Worm (Caenorhabditis elegans): Measurements from ENCODE around the gene tag-191.

The tag-191 gene

DNA sequence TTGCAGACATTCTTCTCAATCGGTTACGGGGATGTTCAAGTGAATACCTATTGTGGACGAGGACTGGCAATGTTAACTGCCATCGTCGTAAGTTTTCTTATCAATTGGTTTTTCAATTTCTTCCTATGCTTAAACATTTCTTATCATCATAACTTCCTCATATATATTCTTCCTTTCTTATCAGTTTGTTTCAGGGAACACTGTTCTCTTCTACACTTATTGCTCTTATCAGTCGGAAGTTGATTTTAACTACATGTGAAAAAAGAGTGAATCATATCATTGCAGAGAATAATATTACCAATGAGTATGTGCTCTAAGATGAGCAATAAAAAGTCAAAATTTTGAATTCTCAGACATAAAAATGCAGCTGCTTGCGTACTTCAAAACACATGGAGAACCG is 6.0 kb upstream of the tag-191 start:
- TF ChIP-seq ztf-4 (tag; optimal IDR thresholded peaks at IDR 0.05) (no peak), fos-1 (tag; optimal IDR thresholded peaks at IDR 0.05) (peak; percentile 96)

DNA sequence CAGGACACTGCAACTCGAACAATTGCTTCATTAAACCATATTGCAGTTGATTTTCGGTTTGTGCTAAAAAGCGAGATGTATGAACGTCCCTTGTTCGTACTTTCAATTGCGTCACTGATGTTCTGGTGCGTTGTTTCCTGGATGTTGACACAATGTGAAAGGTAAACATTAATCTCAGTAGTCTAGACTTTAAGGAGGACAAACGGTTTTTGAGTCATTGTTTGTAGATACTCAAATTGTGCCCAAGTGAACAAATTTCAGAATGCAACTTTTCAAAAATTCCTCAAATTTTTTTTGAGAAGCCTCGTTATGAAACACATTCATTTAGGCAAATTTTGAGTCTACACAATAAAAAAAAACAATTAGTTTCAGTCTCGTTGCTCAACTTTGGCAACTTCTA is 4.8 kb upstream of the tag-191 start:
- TF ChIP-seq crh-2 (tag; optimal IDR thresholded peaks at IDR 0.05) = no peak
- no peak for TF ChIP-seq Y55F3AM.14 (GFP tag; optimal IDR thresholded peaks at IDR 0.05)
- TF ChIP-seq ceh-16 (tag; optimal IDR thresholded peaks at IDR 0.05) = no peak
- TF ChIP-seq nhr-23 (tag; optimal IDR thresholded peaks at IDR 0.05) = no peak
- TF ChIP-seq nhr-237 (tag; optimal IDR thresholded peaks at IDR 0.05) = no peak
- no peak for TF ChIP-seq unc-62 (GFP tag; optimal IDR thresholded peaks at IDR 0.05)
- TF ChIP-seq R02D3.7 (tag; optimal IDR thresholded peaks at IDR 0.05) = no peak
- TF ChIP-seq nhr-25 (tag; optimal IDR thresholded peaks at IDR 0.05) = no peak
- no peak for TF ChIP-seq nhr-12 (tag; optimal IDR thresholded peaks at IDR 0.05)
- TF ChIP-seq alr-1 (tag; optimal IDR thresholded peaks at IDR 0.05) = no peak
- no peak for TF ChIP-seq snpc-4 (tag; optimal IDR thresholded peaks at IDR 0.05)
- no peak for TF ChIP-seq mab-5 (tag; optimal IDR thresholded peaks at IDR 0.05)
- TF ChIP-seq sma-9 (GFP tag; optimal IDR thresholded peaks at IDR 0.05) = no peak
- TF ChIP-seq sma-9 (tag; optimal IDR thresholded peaks at IDR 0.05) = no peak
- no peak for TF ChIP-seq mdl-1 (tag; optimal IDR thresholded peaks at IDR 0.05)
- no peak for TF ChIP-seq ZK546.5 (tag; optimal IDR thresholded peaks at IDR 0.05)
- no peak for TF ChIP-seq nhr-11 (tag; optimal IDR thresholded peaks at IDR 0.05)
- TF ChIP-seq ztf-4 (tag; optimal IDR thresholded peaks at IDR 0.05) = no peak
- TF ChIP-seq nhr-10 (tag; optimal IDR thresholded peaks at IDR 0.05) = no peak

DNA sequence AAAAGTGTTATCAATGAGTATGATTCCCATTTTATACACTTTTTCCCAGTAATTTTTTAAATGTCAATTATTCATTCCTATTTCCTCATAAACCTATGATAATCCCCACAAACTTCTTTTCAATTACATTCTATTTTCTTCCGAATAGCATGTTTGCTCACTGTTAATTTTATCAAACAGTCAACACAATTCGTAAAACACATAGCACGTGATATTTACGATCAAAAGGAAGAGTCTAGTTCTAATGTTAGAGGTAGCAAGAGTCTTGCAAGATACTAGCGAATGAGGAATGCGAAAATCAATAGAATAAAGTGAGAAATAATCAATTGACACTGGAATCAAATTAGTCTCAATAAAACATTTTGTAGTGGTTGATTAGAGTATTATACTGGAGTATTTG is 3.2 kb upstream of the tag-191 start:
- TF ChIP-seq nhr-77 (tag; optimal IDR thresholded peaks at IDR 0.05) (no peak), lin-11 (tag; optimal IDR thresholded peaks at IDR 0.05) (no peak), sma-9 (GFP tag; optimal IDR thresholded peaks at IDR 0.05) (no peak), sma-9 (tag; optimal IDR thresholded peaks at IDR 0.05) (no peak), nhr-6 (tag; optimal IDR thresholded peaks at IDR 0.05) (no peak), ztf-1 (GFP tag; conservative IDR thresholded peaks at IDR 0.05) (no peak), gmeb-1 (tag; optimal IDR thresholded peaks at IDR 0.05) (no peak), F13H6.1 (tag; optimal IDR thresholded peaks at IDR 0.05) (no peak), peb-1 (tag; optimal IDR thresholded peaks at IDR 0.05) (no peak), crh-2 (tag; optimal IDR thresholded peaks at IDR 0.05) (no peak), snpc-4 (tag; optimal IDR thresholded peaks at IDR 0.05) (no peak), elt-1 (tag; optimal IDR thresholded peaks at IDR 0.05) (no peak), ceh-82 (tag; optimal IDR thresholded peaks at IDR 0.05) (no peak), C34F6.9 (tag; optimal IDR thresholded peaks at IDR 0.05) (no peak), ZK546.5 (tag; optimal IDR thresholded peaks at IDR 0.05) (no peak), R02D3.7 (tag; optimal IDR thresholded peaks at IDR 0.05) (no peak), nhr-237 (tag; optimal IDR thresholded peaks at IDR 0.05) (no peak)

DNA sequence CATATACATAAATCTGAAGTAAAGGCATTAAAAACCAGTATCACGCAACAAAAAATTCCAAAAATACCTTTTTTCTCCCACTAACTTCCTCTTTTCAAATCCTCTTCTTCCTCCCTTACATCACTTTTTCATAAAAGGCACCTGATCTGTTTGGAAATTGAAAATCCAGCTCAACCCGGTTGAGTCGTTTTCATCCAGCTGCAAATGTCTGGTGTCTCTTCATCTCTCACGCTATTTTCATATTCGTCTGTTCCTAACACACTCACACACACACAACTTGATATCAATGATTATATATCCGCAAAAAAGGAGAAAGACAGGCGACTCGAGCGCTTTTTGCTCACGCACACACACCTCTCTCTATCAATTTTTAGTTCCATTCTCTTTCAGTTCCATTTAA is 3.8 kb downstream of the tag-191 start:
- no peak for TF ChIP-seq lin-13 (GFP tag; optimal IDR thresholded peaks at IDR 0.05)
- TF ChIP-seq zag-1 (tag; optimal IDR thresholded peaks at IDR 0.05) = no peak
- TF ChIP-seq crh-2 (tag; optimal IDR thresholded peaks at IDR 0.05) = no peak
- TF ChIP-seq ztf-11 (tag; optimal IDR thresholded peaks at IDR 0.05) = no peak
- no peak for TF ChIP-seq nhr-25 (tag; optimal IDR thresholded peaks at IDR 0.05)
- TF ChIP-seq sma-3 (GFP tag; optimal IDR thresholded peaks at IDR 0.05) = no peak
- TF ChIP-seq unc-62 (GFP tag; optimal IDR thresholded peaks at IDR 0.05) = no peak
- TF ChIP-seq nhr-23 (tag; optimal IDR thresholded peaks at IDR 0.05) = no peak
- no peak for TF ChIP-seq nhr-21 (tag; optimal IDR thresholded peaks at IDR 0.05)
- TF ChIP-seq ZK546.5 (tag; optimal IDR thresholded peaks at IDR 0.05) = no peak
- TF ChIP-seq nhr-12 (tag; optimal IDR thresholded peaks at IDR 0.05) = no peak
- TF ChIP-seq skn-1 (tag; optimal IDR thresholded peaks at IDR 0.05) = no peak
- no peak for TF ChIP-seq unc-39 (tag; optimal IDR thresholded peaks at IDR 0.05)
- TF ChIP-seq mdl-1 (tag; optimal IDR thresholded peaks at IDR 0.05) = no peak
- TF ChIP-seq ztf-1 (GFP tag; conservative IDR thresholded peaks at IDR 0.05) = no peak

DNA sequence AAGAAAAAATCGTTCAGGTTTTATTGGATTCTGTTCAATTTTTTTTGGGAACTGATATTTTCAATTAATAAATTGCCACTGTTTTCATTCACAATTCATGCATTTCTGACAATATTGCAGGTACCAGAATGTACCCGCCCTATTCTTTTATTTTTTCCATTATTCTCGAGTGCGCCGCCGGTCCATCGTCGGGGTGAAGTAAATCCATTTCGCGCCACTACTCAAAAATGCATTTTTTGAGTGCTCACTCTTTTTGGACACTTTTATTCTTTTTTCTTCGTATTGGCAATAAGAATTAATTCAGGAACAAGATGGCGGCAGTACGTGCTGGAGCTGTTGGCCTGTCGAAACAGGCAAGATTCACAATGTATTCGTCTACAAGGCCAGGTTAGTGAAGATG is 5.4 kb downstream of the tag-191 start, which contains the start of gene kcnl-4:
TSS of gene kcnl-4 (plus strand) at position 301 of the 400 bp plus-strand sequence.
- TF ChIP-seq elt-3 (tag; optimal IDR thresholded peaks at IDR 0.05) (no peak), fos-1 (tag; optimal IDR thresholded peaks at IDR 0.05) (no peak), mab-5 (tag; optimal IDR thresholded peaks at IDR 0.05) (no peak), ztf-1 (GFP tag; conservative IDR thresholded peaks at IDR 0.05) (no peak), lin-13 (GFP tag; optimal IDR thresholded peaks at IDR 0.05) (no peak), lin-11 (tag; optimal IDR thresholded peaks at IDR 0.05) (no peak), ama-1 (optimal IDR thresholded peaks at IDR 0.05) (no peak), ztf-11 (tag; optimal IDR thresholded peaks at IDR 0.05) (no peak), unc-62 (GFP tag; optimal IDR thresholded peaks at IDR 0.05) (no peak), crh-2 (tag; optimal IDR thresholded peaks at IDR 0.05) (no peak), dmd-4 (tag; optimal IDR thresholded peaks at IDR 0.05) (no peak), nhr-77 (tag; optimal IDR thresholded peaks at IDR 0.05) (no peak), lsy-2 (tag; optimal IDR thresholded peaks at IDR 0.05) (no peak), R02D3.7 (tag; optimal IDR thresholded peaks at IDR 0.05) (no peak), peb-1 (tag; optimal IDR thresholded peaks at IDR 0.05) (no peak), nhr-11 (tag; optimal IDR thresholded peaks at IDR 0.05) (no peak)

Data from whole organism, L2 larva.